Worm (Caenorhabditis elegans) whole organism, L1 larva: ENCODE data around the gene acdh-2.

Experiments
- F16B12.6 ChIP-seq: fragments of 150-350 bp; optimal IDR thresholded peaks from 2 replicates; lab custom pipeline; 2014; ENCODE audit warnings: missing biosample characterization, missing genetic modification characterization
- Y116A8C.19 ChIP-seq: sonication (generic microtip); optimal IDR thresholded peaks from 2 replicates; lab custom pipeline; 2016; ENCODE audit warnings: missing compliant biosample characterization, missing genetic modification characterization, borderline replicate concordance
- blmp-1 ChIP-seq: fragments of 150-350 bp; optimal IDR thresholded peaks from 2 replicates; lab custom pipeline; 2014; ENCODE audit warnings: missing biosample characterization, missing genetic modification characterization
- ceh-82 ChIP-seq, 3 experiments: fragments of 150-350 bp in 1 of 3; sonication (generic microtip) in 2 of 3; optimal IDR thresholded peaks; 2 replicates each; lab custom pipeline; 2014 to 2017; ENCODE audit warnings: missing biosample characterization in 3 of 3, missing genetic modification characterization in 3 of 3
- dpl-1 ChIP-seq, 3 experiments: fragments of 150-350 bp in 2 of 3; sonication (generic microtip) in 1 of 3; optimal IDR thresholded peaks; 2 replicates each; lab custom pipeline; 2014 to 2017; ENCODE audit warnings: missing biosample characterization in 3 of 3, missing genetic modification characterization in 3 of 3, missing genetic modification reagents in 3 of 3
- efl-1 ChIP-seq, 4 experiments: fragments of 150-350 bp; optimal IDR thresholded peaks in 3 of 4; peaks in 1 of 4; 1 replicate in 1 of 4; 2 replicates in 3 of 4; lab custom pipeline; 2014; ENCODE audit warnings: missing biosample characterization in 2 of 4, missing genetic modification characterization in 2 of 4, missing genetic modification reagents in 2 of 4
- efl-3 ChIP-seq: fragments of 200-800 bp; sonication (Bioruptor generic); optimal IDR thresholded peaks from 2 replicates; lab custom pipeline; 2018; ENCODE audit warnings: mild to moderate bottlenecking, missing genetic modification characterization, missing compliant biosample characterization
- egl-27 ChIP-seq, 2 experiments: fragments of 150-350 bp in 1 of 2; sonication (generic microtip); optimal IDR thresholded peaks; 3 replicates each; lab custom pipeline; 2017 to 2018; ENCODE audit warnings: missing biosample characterization in 2 of 2, missing genetic modification characterization in 2 of 2, missing genetic modification reagents in 2 of 2
- elt-2 ChIP-seq: sonication (generic microtip); optimal IDR thresholded peaks from 2 replicates; lab custom pipeline; 2016; ENCODE audit warnings: missing genetic modification characterization, mild to moderate bottlenecking, inconsistent platforms, missing compliant biosample characterization, missing genetic modification reagents
- fkh-4 ChIP-seq: sonication (generic microtip); optimal IDR thresholded peaks from 2 replicates; lab custom pipeline; 2016; ENCODE audit warnings: missing compliant biosample characterization, missing genetic modification characterization, borderline replicate concordance
- hlh-4 ChIP-seq: sonication (generic microtip); optimal IDR thresholded peaks from 2 replicates; lab custom pipeline; 2016; ENCODE audit warnings: mild to moderate bottlenecking, missing genetic modification characterization, missing compliant biosample characterization
- lin-13 ChIP-seq: fragments of 150-350 bp; optimal IDR thresholded peaks from 2 replicates; lab custom pipeline; 2014; ENCODE audit warnings: missing biosample characterization, missing genetic modification reagents, missing genetic modification characterization
- lin-14 ChIP-seq: fragments of 200-800 bp; sonication (Bioruptor generic); optimal IDR thresholded peaks from 2 replicates; lab custom pipeline; 2018; ENCODE audit warnings: mild to moderate bottlenecking, missing genetic modification characterization, moderate library complexity, missing compliant biosample characterization
- lin-15B ChIP-seq: fragments of 150-350 bp; sonication (generic microtip); optimal IDR thresholded peaks from 3 replicates; lab custom pipeline; 2014; ENCODE audit warnings: missing biosample characterization, missing genetic modification characterization
- lin-35 ChIP-seq, 2 experiments: fragments of 150-350 bp; optimal IDR thresholded peaks; 2 replicates each; lab custom pipeline; 2014; ENCODE audit warnings: missing biosample characterization in 2 of 2, missing genetic modification characterization in 2 of 2, missing genetic modification reagents in 2 of 2
- lir-3 ChIP-seq: sonication (generic microtip); optimal IDR thresholded peaks from 2 replicates; lab custom pipeline; 2016; ENCODE audit warnings: mild to moderate bottlenecking, missing genetic modification characterization, moderate library complexity, missing compliant biosample characterization; ENCODE audit not compliant: poor library complexity
- lsy-2 ChIP-seq, 2 experiments: fragments of 150-350 bp; optimal IDR thresholded peaks; 2 replicates each; lab custom pipeline; 2014; ENCODE audit warnings: missing biosample characterization in 2 of 2, missing genetic modification characterization in 2 of 2
- mdl-1 ChIP-seq, 2 experiments: fragments of 150-350 bp; optimal IDR thresholded peaks; 2 replicates each; lab custom pipeline; 2014 to 2017; ENCODE audit warnings: missing biosample characterization in 2 of 2, missing genetic modification characterization in 2 of 2, inconsistent platforms in 1 of 2
- mef-2 ChIP-seq: fragments of 150-350 bp; optimal IDR thresholded peaks from 2 replicates; lab custom pipeline; 2014; ENCODE audit warnings: missing biosample characterization, missing genetic modification characterization
- mep-1 ChIP-seq: fragments of 150-350 bp; optimal IDR thresholded peaks from 2 replicates; lab custom pipeline; 2014; ENCODE audit warnings: missing biosample characterization, missing genetic modification characterization
- nhr-28 ChIP-seq: fragments of 150-350 bp; optimal IDR thresholded peaks from 2 replicates; lab custom pipeline; 2014; ENCODE audit warnings: missing biosample characterization, missing genetic modification characterization
- nhr-71 ChIP-seq: sonication (generic microtip); optimal IDR thresholded peaks from 2 replicates; lab custom pipeline; 2016; ENCODE audit warnings: mild to moderate bottlenecking, missing genetic modification characterization, moderate library complexity, missing compliant biosample characterization
- nhr-84 ChIP-seq: sonication (generic microtip); optimal IDR thresholded peaks from 2 replicates; lab custom pipeline; 2017; ENCODE audit warnings: missing biosample characterization, missing genetic modification characterization
- nhr-85 ChIP-seq: sonication (generic microtip); peaks from one replicate; lab custom pipeline; 2016; ENCODE audit warnings: missing genetic modification characterization, inconsistent platforms, missing compliant biosample characterization
- nhr-90 ChIP-seq: sonication (generic microtip); optimal IDR thresholded peaks from 2 replicates; lab custom pipeline; 2016; ENCODE audit warnings: mild to moderate bottlenecking, missing genetic modification characterization, missing compliant biosample characterization; ENCODE audit not compliant: poor library complexity
- rnt-1 ChIP-seq: sonication (generic microtip); optimal IDR thresholded peaks from 2 replicates; lab custom pipeline; 2016; ENCODE audit warnings: mild to moderate bottlenecking, missing genetic modification characterization, moderate library complexity, missing compliant biosample characterization
- skn-1 ChIP-seq: fragments of 150-350 bp; optimal IDR thresholded peaks from 2 replicates; lab custom pipeline; 2014; ENCODE audit warnings: missing biosample characterization, missing genetic modification characterization
- snu-23 ChIP-seq: sonication (generic microtip); optimal IDR thresholded peaks from 2 replicates; lab custom pipeline; 2016; ENCODE audit warnings: missing genetic modification characterization, missing compliant biosample characterization
- xbp-1 ChIP-seq: sonication (generic microtip); optimal IDR thresholded peaks from 2 replicates; lab custom pipeline; 2016; ENCODE audit warnings: missing genetic modification characterization, missing compliant biosample characterization

acdh-2 gene

DNA sequence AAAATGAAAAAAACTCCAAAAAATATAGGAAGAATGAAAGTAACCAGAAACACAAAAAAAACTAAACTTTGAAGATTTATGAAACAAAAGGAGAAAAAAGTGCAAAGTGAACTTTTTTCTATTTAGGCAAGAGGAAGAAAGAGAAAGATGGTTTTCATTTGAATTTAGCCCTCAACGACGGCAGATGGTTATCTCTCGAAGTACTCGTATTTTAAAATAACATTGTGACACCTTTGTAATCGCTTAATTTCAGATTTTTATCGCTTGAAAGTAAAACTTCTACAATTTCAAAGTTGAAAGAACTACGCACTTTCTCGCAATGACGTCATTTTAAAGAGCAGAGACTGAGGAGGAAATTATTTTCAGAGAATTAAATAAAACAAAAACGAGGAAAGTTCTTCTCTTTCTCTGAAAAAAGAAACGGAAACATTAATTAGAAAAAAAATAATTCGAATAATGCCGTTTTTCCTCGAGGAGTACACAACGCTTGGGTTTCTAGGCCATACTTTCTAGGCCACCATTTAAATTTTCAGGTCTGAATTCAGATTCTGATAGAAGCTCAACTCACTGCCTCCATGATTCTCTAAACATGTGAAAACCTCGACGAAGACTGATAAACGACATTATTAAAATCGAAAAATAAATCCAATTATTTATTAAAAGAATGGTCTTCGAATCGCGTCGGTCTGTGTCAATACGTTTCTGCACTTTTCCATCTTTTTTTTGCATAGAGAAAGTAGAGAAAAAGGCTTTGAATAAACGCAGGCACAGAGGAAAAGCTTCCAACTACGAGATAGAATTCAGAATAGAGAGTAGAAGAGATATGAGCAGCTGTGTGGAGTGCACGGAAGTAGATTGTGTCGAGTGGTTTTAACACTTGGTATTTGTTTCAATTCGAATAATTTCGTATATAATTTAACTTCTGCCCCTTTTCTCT lies 35.6 kb downstream of the acdh-2 start (continued):
- TF ChIP-seq xbp-1 (tag; lab: Kevin White, UChicago) (peak; percentile 1), fkh-4 (peak; percentile 53), Y116A8C.19 (tag; lab: Kevin White, UChicago) (no peak), egl-27 (tag; optimal IDR thresholded peaks at IDR 0.05; lab: Kevin White, UChicago) (no peak), mdl-1 (tag; optimal IDR thresholded peaks at IDR 0.05; lab: Kevin White, UChicago) (no peak), elt-2 (tag; lab: Kevin White, UChicago) (peak; percentile 15), lin-15B (tag; lab: Kevin White, UChicago) (no peak), lir-3 (peak; percentile 54), mep-1 (peak; percentile 15), nhr-71 (peak; percentile 58), hlh-4 (tag; lab: Kevin White, UChicago) (no peak)

DNA sequence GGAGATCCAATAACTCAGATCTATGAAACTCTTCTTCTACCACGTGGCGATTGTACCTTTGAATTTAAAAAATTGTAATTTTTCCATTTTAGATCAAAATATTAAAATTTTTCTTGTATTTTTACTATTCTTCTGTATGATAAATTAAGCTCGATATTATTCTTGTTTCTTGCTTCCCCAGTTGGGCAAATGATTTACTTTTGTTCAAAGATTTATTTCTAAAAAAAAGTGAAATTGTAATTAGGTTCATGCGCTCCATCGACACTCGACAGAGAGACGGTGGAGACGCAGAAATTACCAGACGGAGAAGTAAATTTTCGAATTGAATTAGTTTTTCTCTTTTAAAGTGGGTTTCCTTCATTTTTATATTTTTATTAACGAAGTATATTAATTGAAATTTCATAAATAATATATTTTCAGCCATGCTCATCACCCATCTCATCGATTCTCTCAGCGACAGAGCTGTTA lies 41.4 kb downstream of the acdh-2 start, which contains the start of gene npp-24:
Gene npp-24, plus strand, starts transcription at position 51 of the 468 bp plus-strand sequence.
- no peak for TF ChIP-seq nhr-90 (tag; lab: Kevin White, UChicago)
- TF ChIP-seq lsy-2 (tag; optimal IDR thresholded peaks at IDR 0.05; lab: Kevin White, UChicago), result peak in 1 of 2 experiments; percentile 33
- peak; percentile 20 to 23 for TF ChIP-seq efl-1 (optimal IDR thresholded peaks at IDR 0.05; lab: Kevin White, UChicago)
- peak in 1 of 2 experiments; percentile 17 for TF ChIP-seq efl-1 (GFP tag; optimal IDR thresholded peaks at IDR 0.05 in 1 of 2; lab: Kevin White, UChicago)
- TF ChIP-seq lin-15B (tag; lab: Kevin White, UChicago), result peak; percentile 28
- TF ChIP-seq dpl-1 (GFP tag; optimal IDR thresholded peaks at IDR 0.05; lab: Kevin White, UChicago), result peak in 1 of 3 experiments; percentile 45
- TF ChIP-seq lin-35 (GFP tag; optimal IDR thresholded peaks at IDR 0.05; lab: Kevin White, UChicago), result peak in 1 of 2 experiments; percentile 24
- peak; percentile 95 for TF ChIP-seq blmp-1 (tag; lab: Kevin White, UChicago)
- no peak for TF ChIP-seq mef-2

DNA sequence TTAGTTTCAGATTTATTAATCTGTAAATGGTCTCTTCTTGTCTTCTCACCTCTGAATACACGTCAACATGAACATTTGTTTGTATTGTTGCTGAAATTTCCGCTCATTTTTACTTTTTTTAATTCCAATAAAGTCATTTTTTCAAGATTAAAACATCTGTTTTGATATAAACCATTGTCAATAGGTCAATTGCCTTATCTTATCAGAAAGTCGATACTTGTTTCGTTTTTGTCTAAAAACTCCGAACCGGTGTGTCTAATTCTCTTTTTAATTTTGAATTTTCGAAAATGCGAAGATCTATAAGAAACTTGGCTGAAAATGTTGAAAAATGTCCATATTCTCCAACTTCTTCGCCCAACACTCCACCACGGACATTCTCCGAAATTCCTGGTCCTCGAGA lies 43.5 kb downstream of the acdh-2 start, which contains the start of gene cyp-44A1:
Gene cyp-44A1, plus strand, starts transcription at position 285 of the 400 bp plus-strand sequence.
- TF ChIP-seq nhr-84 (tag; lab: Kevin White, UChicago) (no peak), elt-2 (tag; lab: Kevin White, UChicago) (peak; percentile 40)

DNA sequence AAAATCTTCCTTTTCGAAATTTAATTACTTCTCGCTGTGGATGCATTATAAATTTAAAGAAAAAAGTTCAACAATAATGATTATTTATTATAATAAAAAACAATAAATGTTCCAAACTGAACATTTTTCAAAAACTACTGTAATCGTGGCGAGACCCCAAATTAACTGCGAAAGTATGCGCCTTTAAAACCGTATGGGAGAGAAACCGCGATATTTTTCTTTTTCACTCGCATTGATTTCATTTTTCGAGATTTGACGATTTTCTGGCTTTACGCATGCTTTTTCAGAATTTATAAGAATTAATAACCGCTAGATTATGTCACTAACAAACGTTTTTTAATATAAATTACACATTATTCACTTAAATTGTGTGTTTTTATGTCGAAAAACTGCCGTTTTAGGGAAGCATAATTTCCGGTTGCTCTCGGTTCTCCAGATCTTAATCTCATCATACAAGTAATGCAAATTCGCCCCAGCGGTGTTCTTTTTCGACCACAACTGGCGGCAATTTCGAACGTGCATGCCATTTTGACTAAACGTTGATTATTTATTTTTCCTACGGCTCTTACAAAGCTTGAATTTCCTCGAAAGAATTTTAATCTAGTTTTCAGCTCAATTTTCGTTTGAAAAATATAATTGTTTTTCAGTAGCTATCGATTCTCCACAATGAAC lies 46.2 kb downstream of the acdh-2 start, which contains the start of gene F12A10.8:
Gene F12A10.8, minus strand, starts transcription at position 79 of the 672 bp plus-strand sequence.
- TF ChIP-seq rnt-1 (tag; lab: Kevin White, UChicago) (peak; percentile 21), lin-13 (GFP tag; lab: Kevin White, UChicago) (no peak), snu-23 (GFP tag; lab: Kevin White, UChicago) (peak; percentile 24), lin-14 (GFP tag; lab: Kevin White, UChicago) (peak; percentile 29), mep-1 (peak; percentile 46), lsy-2 (tag; optimal IDR thresholded peaks at IDR 0.05; lab: Kevin White, UChicago) (peak in 1 of 2 experiments; percentile 68), efl-3 (no peak), efl-1 (optimal IDR thresholded peaks at IDR 0.05; lab: Kevin White, UChicago) (peak; percentile 57 to 83), efl-1 (GFP tag; optimal IDR thresholded peaks at IDR 0.05 in 1 of 2; lab: Kevin White, UChicago) (peak; percentile 85 to 98), lin-35 (GFP tag; optimal IDR thresholded peaks at IDR 0.05; lab: Kevin White, UChicago) (peak; percentile 75 to 92), skn-1 (tag; lab: Kevin White, UChicago) (peak; percentile 17), nhr-28 (tag; lab: Kevin White, UChicago) (no peak), lin-15B (tag; lab: Kevin White, UChicago) (peak; percentile 67), ceh-82 (tag; optimal IDR thresholded peaks at IDR 0.05; lab: Kevin White, UChicago) (peak in 1 of 3 experiments; percentile 32), blmp-1 (tag; lab: Kevin White, UChicago) (peak; percentile 55), egl-27 (tag; optimal IDR thresholded peaks at IDR 0.05; lab: Kevin White, UChicago) (no peak), fkh-4 (no peak), F16B12.6 (peak; percentile 30), nhr-84 (tag; lab: Kevin White, UChicago) (no peak), dpl-1 (GFP tag; optimal IDR thresholded peaks at IDR 0.05; lab: Kevin White, UChicago) (peak; percentile 67 to 87 (median 79)), nhr-85 (peak; percentile 33)
- TF ChIP-seq, all 84 proteins: peak for 14
